Worm (Caenorhabditis elegans): ENCODE data around the gene C50H11.8.
"Not testable (repeated sequence)": the region's sequence is repeated elsewhere in the genome, so short reads cannot be mapped to it uniquely, and the experiment has no call there.

C50H11.8 gene

DNA sequence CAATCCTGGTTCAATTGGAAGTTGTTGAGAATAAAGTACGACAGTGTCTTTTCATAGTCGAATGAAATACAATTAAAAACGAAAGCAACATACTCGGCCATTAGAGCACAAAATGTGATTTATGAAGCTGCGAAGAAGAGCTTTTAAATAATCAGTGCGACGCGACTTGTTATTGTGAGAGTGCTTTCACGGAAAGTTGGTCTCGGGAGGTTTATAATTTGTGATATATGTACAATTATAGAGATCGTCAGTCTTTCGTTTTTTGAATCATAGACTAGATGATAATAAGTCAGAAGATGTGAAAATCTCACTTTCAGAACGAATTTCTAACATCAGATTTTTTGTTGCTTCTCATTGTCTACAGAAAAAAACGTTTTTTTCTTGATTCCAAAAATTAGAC, 7.7 kb downstream of the C50H11.8 start, which contains the start of gene srt-15:
Gene srt-15, minus strand, starts transcription at position 101 of the 400 bp plus-strand sequence.
- TF ChIP-seq nhr-77 (tag; optimal IDR thresholded peaks at IDR 0.05): no peak
- TF ChIP-seq efl-1 (optimal IDR thresholded peaks at IDR 0.05): no peak
- TF ChIP-seq efl-1 (GFP tag; optimal IDR thresholded peaks at IDR 0.05 in 1 of 2): no peak
- TF ChIP-seq nhr-71 (tag; optimal IDR thresholded peaks at IDR 0.05): no peak
- no peak for TF ChIP-seq unc-98 (GFP tag; IDR thresholded peaks at IDR 0.05)
- TF ChIP-seq unc-62 (GFP tag; optimal IDR thresholded peaks at IDR 0.05): no peak
- no peak for TF ChIP-seq hlh-4 (tag; optimal IDR thresholded peaks at IDR 0.05)
- TF ChIP-seq nhr-20 (tag; optimal IDR thresholded peaks at IDR 0.05): no peak
- no peak for TF ChIP-seq fkh-8 (tag; optimal IDR thresholded peaks at IDR 0.05)
- TF ChIP-seq ztf-4 (tag; optimal IDR thresholded peaks at IDR 0.05): no peak
- no peak for TF ChIP-seq ceh-8 (GFP tag; optimal IDR thresholded peaks at IDR 0.05)
- no peak for TF ChIP-seq snu-23 (GFP tag; optimal IDR thresholded peaks at IDR 0.05)
- TF ChIP-seq nhr-12 (tag; optimal IDR thresholded peaks at IDR 0.05): no peak

DNA sequence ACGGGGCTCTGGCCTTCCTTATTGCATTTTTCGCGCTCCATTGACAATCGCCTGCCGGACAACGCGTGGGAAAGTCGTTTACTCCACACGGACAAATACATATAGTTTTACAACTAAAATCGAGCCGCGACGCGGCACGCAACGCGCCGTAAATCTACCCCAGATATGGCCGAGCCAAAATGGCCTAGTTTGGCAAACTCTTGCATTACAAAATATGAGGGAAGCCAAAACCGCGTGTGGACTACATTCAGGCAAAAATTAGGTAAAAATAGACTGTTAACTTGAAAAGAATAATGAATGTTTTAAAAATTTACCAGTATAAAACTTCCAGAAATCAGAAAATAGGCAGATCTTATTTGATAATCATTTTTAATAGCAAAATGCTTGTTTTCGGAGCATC, 10.1 kb downstream of the C50H11.8 start, which contains the start of gene srt-16:
Gene srt-16, minus strand, starts transcription at position 101 of the 400 bp plus-strand sequence.
- not testable (repeated sequence) for TF ChIP-seq hlh-4, swsn-7, unc-30 (tag; optimal IDR thresholded peaks at IDR 0.05)

DNA sequence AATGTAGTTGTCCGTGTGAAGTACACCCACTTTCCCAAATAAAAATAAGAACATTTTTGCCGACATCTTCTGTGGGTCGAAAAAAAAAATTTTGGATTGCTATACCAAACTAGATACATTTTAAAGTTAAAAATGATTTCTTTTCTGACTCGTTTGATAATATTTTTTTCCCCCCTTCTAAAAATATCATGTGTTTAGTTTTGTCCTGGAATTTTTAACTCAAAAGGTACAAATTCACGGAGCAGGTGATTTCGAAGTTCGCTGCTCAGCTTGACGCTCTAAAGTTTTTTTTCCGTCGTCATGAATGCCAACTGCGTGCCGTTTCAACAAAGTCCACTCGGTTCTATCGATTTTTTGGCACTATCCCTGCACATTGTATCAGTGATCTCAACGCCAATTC, 11.6 kb downstream of the C50H11.8 start, which contains the start of gene srh-185:
Gene srh-185, plus strand, starts transcription at position 301 of the 400 bp plus-strand sequence.
- no peak for TF ChIP-seq irx-1 (tag; optimal IDR thresholded peaks at IDR 0.05)
- no peak for TF ChIP-seq nhr-12 (tag; optimal IDR thresholded peaks at IDR 0.05)
- TF ChIP-seq nhr-28 (tag; optimal IDR thresholded peaks at IDR 0.05): no peak
- TF ChIP-seq sox-4 (tag; optimal IDR thresholded peaks at IDR 0.05): no peak
- no peak for TF ChIP-seq ets-5 (GFP tag; IDR thresholded peaks at IDR 0.05)
- TF ChIP-seq elt-2 (tag; optimal IDR thresholded peaks at IDR 0.05): no peak
- TF ChIP-seq aly-2 (tag; optimal IDR thresholded peaks at IDR 0.05): no peak
- no peak for TF ChIP-seq zag-1 (tag; optimal IDR thresholded peaks at IDR 0.05)
- no peak for TF ChIP-seq mep-1 (tag; optimal IDR thresholded peaks at IDR 0.05)
- no peak for TF ChIP-seq grh-1 (GFP tag; IDR thresholded peaks at IDR 0.05)
- no peak for TF ChIP-seq mef-2 (tag; optimal IDR thresholded peaks at IDR 0.05)
- TF ChIP-seq mab-9 (GFP tag; IDR thresholded peaks at IDR 0.05): no peak
- no peak for TF ChIP-seq fos-1 (tag; optimal IDR thresholded peaks at IDR 0.05)
- TF ChIP-seq tlp-1 (tag; optimal IDR thresholded peaks at IDR 0.05): no peak
- TF ChIP-seq sptf-1 (tag; optimal IDR thresholded peaks at IDR 0.05): no peak

DNA sequence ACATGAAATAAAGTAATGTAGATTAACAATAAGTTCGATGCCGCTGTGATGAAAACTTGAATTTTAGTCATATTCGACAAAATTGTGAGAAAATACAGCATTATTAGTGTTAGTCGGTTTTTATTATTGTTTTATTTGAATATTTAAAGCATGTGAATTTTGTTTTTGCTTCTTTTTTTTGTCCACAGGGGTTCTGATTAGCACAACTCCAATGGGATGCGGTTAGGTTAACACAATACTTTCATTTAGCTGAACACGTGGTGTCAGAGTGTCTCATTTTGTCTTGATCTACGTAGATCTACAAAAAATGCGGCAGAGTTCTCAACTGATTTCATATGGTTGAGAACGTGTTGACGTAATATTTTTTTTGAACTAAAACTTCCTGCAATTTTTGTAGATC, 14.7 kb downstream of the C50H11.8 start, which contains the start of gene str-40:
Gene str-40, minus strand, starts transcription at position 101 of the 400 bp plus-strand sequence.
- TF ChIP-seq fos-1 (tag; optimal IDR thresholded peaks at IDR 0.05) (no peak), nhr-85 (tag) (no peak), ztf-11 (tag; optimal IDR thresholded peaks at IDR 0.05) (no peak), tbx-2 (tag; optimal IDR thresholded peaks at IDR 0.05) (no peak), nhr-19 (GFP tag; conservative IDR thresholded peaks at IDR 0.05) (no peak), ceh-8 (GFP tag; optimal IDR thresholded peaks at IDR 0.05) (no peak), ets-5 (GFP tag; IDR thresholded peaks at IDR 0.05) (no peak), ceh-90 (tag; optimal IDR thresholded peaks at IDR 0.05) (no peak)

DNA sequence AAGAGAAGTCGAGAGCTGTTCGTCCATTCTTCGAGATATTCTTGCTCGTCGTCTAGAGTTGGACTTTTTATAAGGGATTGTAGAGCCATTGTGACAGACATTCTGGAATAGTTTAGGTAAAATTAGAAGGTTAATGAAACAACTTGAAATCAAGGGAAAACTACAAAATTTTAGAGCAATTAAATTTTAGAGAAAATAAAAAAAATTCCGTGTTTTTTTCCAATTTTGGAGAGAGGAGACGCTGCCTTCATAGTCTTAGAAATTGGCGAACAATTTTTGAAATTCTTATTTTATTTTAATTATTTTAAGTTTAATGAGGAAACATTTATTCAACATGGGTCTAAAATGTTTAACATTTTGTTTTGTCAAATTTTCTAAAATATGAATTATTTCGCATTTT, 17.2 kb downstream of the C50H11.8 start, which contains the start of gene C50H11.13:
Gene C50H11.13, minus strand, starts transcription at position 101 of the 400 bp plus-strand sequence.
- no peak for TF ChIP-seq zag-1 (tag; optimal IDR thresholded peaks at IDR 0.05)
- TF ChIP-seq egl-27 (tag; optimal IDR thresholded peaks at IDR 0.05): no peak
- no peak for TF ChIP-seq lin-15B (tag; optimal IDR thresholded peaks at IDR 0.05)
- TF ChIP-seq mef-2 (tag; optimal IDR thresholded peaks at IDR 0.05): no peak
- TF ChIP-seq lir-3 (tag; optimal IDR thresholded peaks at IDR 0.05; ENCODE audit: poor library complexity): no peak
- no peak for TF ChIP-seq blmp-1 (tag; optimal IDR thresholded peaks at IDR 0.05)
- no peak for TF ChIP-seq ceh-82 (tag; optimal IDR thresholded peaks at IDR 0.05)
- no peak for TF ChIP-seq lsy-2 (tag; optimal IDR thresholded peaks at IDR 0.05)
- TF ChIP-seq unc-62 (GFP tag; optimal IDR thresholded peaks at IDR 0.05): no peak
- TF ChIP-seq unc-30 (tag; optimal IDR thresholded peaks at IDR 0.05): no peak
- no peak for TF ChIP-seq dpl-1 (GFP tag; optimal IDR thresholded peaks at IDR 0.05)
- no peak for TF ChIP-seq fkh-10 (GFP tag; optimal IDR thresholded peaks at IDR 0.05)
- TF ChIP-seq efl-3 (GFP tag; optimal IDR thresholded peaks at IDR 0.05): no peak
- TF ChIP-seq hlh-17 (GFP tag; optimal IDR thresholded peaks at IDR 0.05; ENCODE audit: borderline replicate concordance): no peak
- TF ChIP-seq nhr-76 (tag; optimal IDR thresholded peaks at IDR 0.05): no peak
- no peak for TF ChIP-seq ztf-4 (tag; optimal IDR thresholded peaks at IDR 0.05)
- no peak for TF ChIP-seq irx-1 (tag; optimal IDR thresholded peaks at IDR 0.05)

Data from whole organism, L1 larva.